Worm (Caenorhabditis elegans) whole organism, L4 larva: ENCODE results near the gene sma-3.
A peak's percentile ranks its signal among the peaks of the same experiment; 100 is the strongest.

Experiments
- F49E8.2 ChIP-seq: sonication (generic microtip); optimal IDR thresholded peaks from 2 replicates; lab custom pipeline; 2016; ENCODE audit warnings: missing compliant biosample characterization, mild to moderate bottlenecking, missing genetic modification characterization, borderline replicate concordance
- R02D3.7 ChIP-seq: fragments of 150-350 bp; sonication (generic microtip); optimal IDR thresholded peaks from 3 replicates; lab custom pipeline; 2014; ENCODE audit warnings: missing biosample characterization, missing genetic modification characterization
- T20F7.1 ChIP-seq: fragments of 200-800 bp; sonication (Bioruptor generic); optimal IDR thresholded peaks from 2 replicates; lab custom pipeline; 2018; ENCODE audit warnings: mild to moderate bottlenecking, missing genetic modification characterization, missing compliant biosample characterization
- Y5F2A.4 ChIP-seq: fragments of 200-800 bp; sonication (Bioruptor generic); optimal IDR thresholded peaks from 2 replicates; lab custom pipeline; 2018; ENCODE audit warnings: mild to moderate bottlenecking, missing genetic modification characterization, missing compliant biosample characterization
- Y75B8A.6 ChIP-seq: fragments of 200-800 bp; sonication (Bioruptor generic); IDR thresholded peaks from 2 replicates; pipeline ENCODE4 v1.3.6; 2022; ENCODE audit warnings: missing genetic modification reagents, missing genetic modification characterization, missing compliant biosample characterization
- ZK546.5 ChIP-seq, 2 experiments: sonication (generic microtip); optimal IDR thresholded peaks; 2 replicates each; lab custom pipeline; 2017; ENCODE audit warnings: missing biosample characterization in 2 of 2, missing genetic modification characterization in 2 of 2
- aha-1 ChIP-seq: fragments of 150-350 bp; peaks from one replicate; lab custom pipeline; 2014; ENCODE audit warnings: missing biosample characterization, missing genetic modification characterization
- aly-2 ChIP-seq: sonication (generic microtip); optimal IDR thresholded peaks from 2 replicates; lab custom pipeline; 2018; ENCODE audit warnings: missing biosample characterization, missing genetic modification characterization
- ama-1 ChIP-seq: fragments of 150-350 bp; optimal IDR thresholded peaks from 2 replicates; lab custom pipeline; 2014; ENCODE audit warnings: inconsistent platforms, mixed read lengths
- arid-1 ChIP-seq: fragments of 200-800 bp; sonication (Bioruptor generic); conservative IDR thresholded peaks from 2 replicates; pipeline ENCODE4 v1.3.6; 2022; ENCODE audit warnings: missing genetic modification reagents, missing genetic modification characterization, missing compliant biosample characterization
- ceh-20 ChIP-seq: fragments of 200-800 bp; sonication (Bioruptor generic); IDR thresholded peaks from 2 replicates; pipeline ENCODE4 v1.3.6; 2022; ENCODE audit warnings: missing genetic modification reagents, missing genetic modification characterization, missing compliant biosample characterization
- ces-1 ChIP-seq: fragments of 150-350 bp; sonication (generic microtip); optimal IDR thresholded peaks from 4 replicates; lab custom pipeline; 2014; ENCODE audit warnings: missing biosample characterization, missing genetic modification reagents, missing genetic modification characterization
- daf-12 ChIP-seq: fragments of 150-350 bp; optimal IDR thresholded peaks from 2 replicates; lab custom pipeline; 2014; ENCODE audit warnings: missing biosample characterization, missing genetic modification reagents, missing genetic modification characterization
- daf-16 ChIP-seq, 3 experiments: sonication (generic microtip); optimal IDR thresholded peaks; 2 replicates each; lab custom pipeline; 2016 to 2017; ENCODE audit warnings: missing genetic modification characterization in 3 of 3, missing genetic modification reagents in 3 of 3, mild to moderate bottlenecking in 2 of 3, missing compliant biosample characterization in 2 of 3, missing biosample characterization in 1 of 3, moderate library complexity in 1 of 3
- daf-19 ChIP-seq: fragments of 200-800 bp; sonication (Bioruptor generic); conservative IDR thresholded peaks from 2 replicates; pipeline ENCODE4 v1.3.6; 2022; ENCODE audit warnings: missing genetic modification characterization, missing compliant biosample characterization
- daf-8 ChIP-seq: fragments of 200-800 bp; sonication (Bioruptor generic); IDR thresholded peaks from 2 replicates; pipeline ENCODE4 v1.3.6; 2022; ENCODE audit warnings: missing genetic modification characterization, missing compliant biosample characterization
- dmd-6 ChIP-seq: fragments of 200-800 bp; sonication (Bioruptor generic); IDR thresholded peaks from 2 replicates; pipeline ENCODE4 v1.3.6; 2022; ENCODE audit warnings: missing genetic modification reagents, missing genetic modification characterization, missing compliant biosample characterization
- dmd-9 ChIP-seq: fragments of 200-800 bp; sonication (Bioruptor generic); IDR thresholded peaks from 2 replicates; pipeline ENCODE4 v1.3.6; 2022; ENCODE audit warnings: missing genetic modification reagents, missing genetic modification characterization, missing compliant biosample characterization
- dpl-1 ChIP-seq: fragments of 150-350 bp; optimal IDR thresholded peaks from 2 replicates; lab custom pipeline; 2014; ENCODE audit warnings: missing biosample characterization, missing genetic modification reagents, missing genetic modification characterization
- hmg-1.1 ChIP-seq: fragments of 200-800 bp; sonication (Bioruptor generic); IDR thresholded peaks from 2 replicates; pipeline ENCODE4 v1.3.6; 2022; ENCODE audit warnings: missing genetic modification reagents, missing genetic modification characterization, missing compliant biosample characterization
- lin-13 ChIP-seq: fragments of 150-350 bp; optimal IDR thresholded peaks from 2 replicates; lab custom pipeline; 2014; ENCODE audit warnings: missing biosample characterization, missing genetic modification reagents, missing genetic modification characterization
- lin-15B ChIP-seq: fragments of 150-350 bp; sonication (generic microtip); optimal IDR thresholded peaks from 3 replicates; lab custom pipeline; 2014; ENCODE audit warnings: missing biosample characterization, missing genetic modification characterization
- lin-38 ChIP-seq: fragments of 200-800 bp; sonication (Bioruptor generic); IDR thresholded peaks from 2 replicates; pipeline ENCODE4 v1.3.6; 2022; ENCODE audit warnings: missing genetic modification reagents, missing genetic modification characterization, missing compliant biosample characterization
- lsy-2 ChIP-seq, 2 experiments: fragments of 150-350 bp in 1 of 2; sonication (generic microtip) in 1 of 2; optimal IDR thresholded peaks; 2 replicates each; lab custom pipeline; 2014 to 2017; ENCODE audit warnings: missing biosample characterization in 2 of 2, missing genetic modification characterization in 2 of 2
- madf-9 ChIP-seq: fragments of 200-800 bp; sonication (Bioruptor generic); conservative IDR thresholded peaks from 2 replicates; pipeline ENCODE4 v1.3.6; 2022; ENCODE audit warnings: missing genetic modification reagents, missing genetic modification characterization, missing compliant biosample characterization
- mdt-29 ChIP-seq: fragments of 200-800 bp; sonication (Bioruptor generic); IDR thresholded peaks from 2 replicates; pipeline ENCODE4 v1.3.6; 2022; ENCODE audit warnings: missing genetic modification reagents, missing genetic modification characterization, missing compliant biosample characterization
- mep-1 ChIP-seq: fragments of 150-350 bp; sonication (generic microtip); optimal IDR thresholded peaks from 3 replicates; lab custom pipeline; 2014; ENCODE audit warnings: missing biosample characterization, missing genetic modification characterization
- mxl-2 ChIP-seq: fragments of 200-800 bp; sonication (Bioruptor generic); conservative IDR thresholded peaks from 2 replicates; pipeline ENCODE4 v1.3.6; 2022; ENCODE audit warnings: missing genetic modification reagents, missing genetic modification characterization, missing compliant biosample characterization
- nhr-102 ChIP-seq: sonication (generic microtip); optimal IDR thresholded peaks from 2 replicates; lab custom pipeline; 2016; ENCODE audit warnings: mild to moderate bottlenecking, missing genetic modification characterization, moderate library complexity, missing compliant biosample characterization
- nhr-11 ChIP-seq: fragments of 150-350 bp; optimal IDR thresholded peaks from 2 replicates; lab custom pipeline; 2014; ENCODE audit warnings: missing biosample characterization, missing genetic modification characterization
- nhr-237 ChIP-seq: sonication (generic microtip); optimal IDR thresholded peaks from 2 replicates; lab custom pipeline; 2017; ENCODE audit warnings: missing biosample characterization, missing genetic modification characterization
- nhr-25 ChIP-seq: sonication (generic microtip); optimal IDR thresholded peaks from 2 replicates; lab custom pipeline; 2017; ENCODE audit warnings: missing genetic modification characterization, mild to moderate bottlenecking, missing compliant biosample characterization, antibody characterized with exemption, moderate library complexity, borderline replicate concordance; ENCODE audit not compliant: insufficient read depth
- nhr-28 ChIP-seq: fragments of 150-350 bp; optimal IDR thresholded peaks from 2 replicates; lab custom pipeline; 2014; ENCODE audit warnings: missing biosample characterization, missing genetic modification characterization
- nhr-6 ChIP-seq: fragments of 150-350 bp; optimal IDR thresholded peaks from 2 replicates; lab custom pipeline; 2014; ENCODE audit warnings: missing biosample characterization, missing genetic modification characterization
- nhr-77 ChIP-seq: fragments of 150-350 bp; optimal IDR thresholded peaks from 2 replicates; lab custom pipeline; 2014; ENCODE audit warnings: missing biosample characterization, missing genetic modification characterization
- pha-4 ChIP-seq, 2 experiments: fragments of 150-350 bp in 1 of 2; fragments of 200-800 bp in 1 of 2; sonication (Bioruptor generic) in 1 of 2; IDR thresholded peaks in 1 of 2; optimal IDR thresholded peaks in 1 of 2; 2 replicates each; pipeline versions ENCODE4 v1.3.6 to Lab custom; 2014 to 2022; ENCODE audit warnings: missing genetic modification characterization in 2 of 2, missing genetic modification reagents in 2 of 2, missing biosample characterization in 1 of 2, missing compliant biosample characterization in 1 of 2
- pqm-1 ChIP-seq: sonication (generic microtip); optimal IDR thresholded peaks from 2 replicates; lab custom pipeline; 2017; ENCODE audit warnings: missing biosample characterization, missing genetic modification characterization
- tag-97 ChIP-seq: fragments of 200-800 bp; sonication (Bioruptor generic); IDR thresholded peaks from 2 replicates; pipeline ENCODE4 v1.3.6; 2022; ENCODE audit warnings: missing genetic modification characterization, missing compliant biosample characterization
- tra-1 ChIP-seq: fragments of 200-800 bp; sonication (Bioruptor generic); IDR thresholded peaks from 2 replicates; pipeline ENCODE4 v1.3.6; 2022; ENCODE audit warnings: missing genetic modification reagents, missing genetic modification characterization, missing compliant biosample characterization
- unc-130 ChIP-seq: sonication (generic microtip); optimal IDR thresholded peaks from 2 replicates; lab custom pipeline; 2016; ENCODE audit warnings: missing genetic modification reagents, missing genetic modification characterization, missing compliant biosample characterization
- unc-39 ChIP-seq: sonication (generic microtip); optimal IDR thresholded peaks from 2 replicates; lab custom pipeline; 2017; ENCODE audit warnings: missing biosample characterization, missing genetic modification characterization
- vab-7 ChIP-seq: fragments of 200-800 bp; sonication (Bioruptor generic); IDR thresholded peaks from 2 replicates; pipeline ENCODE4 v1.3.6; 2022; ENCODE audit warnings: missing genetic modification reagents, missing genetic modification characterization, missing compliant biosample characterization
- zfp-3 ChIP-seq: fragments of 200-800 bp; sonication (Bioruptor generic); conservative IDR thresholded peaks from 2 replicates; pipeline ENCODE4 v1.3.6; 2022; ENCODE audit warnings: missing genetic modification reagents, missing genetic modification characterization, missing compliant biosample characterization
- zip-2 ChIP-seq: fragments of 150-350 bp; optimal IDR thresholded peaks from 2 replicates; lab custom pipeline; 2014; ENCODE audit warnings: missing biosample characterization, missing genetic modification characterization
- ztf-11 ChIP-seq: fragments of 150-350 bp; optimal IDR thresholded peaks from 2 replicates; lab custom pipeline; 2014; ENCODE audit warnings: missing biosample characterization, missing genetic modification characterization

Gene sma-3

DNA sequence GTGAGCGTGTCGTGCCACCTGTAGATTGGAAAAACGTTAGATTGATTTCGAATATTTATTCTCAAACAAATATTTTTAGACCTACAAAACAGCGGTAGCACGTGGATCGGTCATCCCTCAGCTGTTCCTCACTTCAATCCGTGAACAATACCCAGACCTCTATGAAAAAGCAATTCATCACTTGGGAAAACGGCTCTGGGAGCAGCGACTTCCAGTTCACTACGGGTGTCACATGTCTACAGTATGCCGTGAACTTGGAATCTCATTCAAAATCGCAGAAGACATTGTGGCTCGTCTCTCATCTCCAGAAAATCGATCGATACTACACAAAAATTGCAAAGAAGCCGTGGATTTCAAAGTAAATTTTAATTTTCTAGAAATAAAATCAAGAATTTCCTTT lies 40.7 kb upstream of the sma-3 start:
- TF ChIP-seq nhr-28 (tag; lab: Kevin White, UChicago) = no peak
- TF ChIP-seq dmd-6 = peak; percentile 13; the same call in 1 of the 2 replicates
- no peak for TF ChIP-seq ZK546.5 (tag; optimal IDR thresholded peaks at IDR 0.05; lab: Kevin White, UChicago)

DNA sequence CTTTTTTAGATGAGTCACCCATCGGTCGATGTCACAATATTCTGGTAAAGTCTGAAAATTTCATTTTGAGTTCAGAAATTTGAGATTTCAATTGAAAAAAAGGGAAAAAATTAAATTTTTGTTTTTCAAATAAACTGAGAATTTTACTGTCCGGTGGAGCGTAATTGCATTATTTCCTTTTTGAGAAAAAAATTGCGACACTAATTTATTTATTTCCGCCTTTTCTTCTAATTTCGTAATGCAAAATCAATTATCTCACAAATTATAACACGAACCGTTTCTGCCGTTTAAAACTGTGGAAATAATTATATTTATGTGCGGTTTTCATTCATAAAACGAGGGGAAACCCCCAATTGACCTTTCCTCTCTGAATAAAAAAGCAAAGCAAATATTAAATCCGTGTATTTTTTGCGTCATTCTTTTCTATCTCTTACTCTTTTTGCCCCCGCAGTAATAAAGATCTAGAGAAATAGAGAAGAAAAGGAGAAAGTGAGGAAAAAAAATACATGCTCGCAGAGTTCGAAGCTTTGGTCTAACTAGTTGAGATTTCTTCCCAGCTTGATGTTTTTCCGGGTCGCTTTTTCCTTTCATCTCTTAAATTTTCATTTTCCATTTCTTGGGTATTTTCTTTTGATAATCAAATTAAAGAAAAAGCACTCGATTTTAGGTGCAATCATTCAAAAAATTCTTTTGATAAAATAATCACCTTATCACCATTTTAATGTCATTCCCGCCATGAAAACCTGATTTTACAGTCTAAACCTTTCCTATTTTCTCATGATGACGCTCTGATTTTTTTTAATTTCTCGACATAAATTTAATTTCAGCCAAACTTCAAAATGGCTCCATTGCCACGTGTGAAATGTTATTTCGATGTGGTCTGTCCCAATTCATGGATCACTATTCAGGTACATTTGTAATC lies 39.5 kb upstream of the sma-3 start, which contains the start of the genes brc-2 and T07E3.3:
Gene brc-2 (minus strand): TSS at position 51 of the 922 bp plus-strand sequence.
Gene T07E3.3 (plus strand): TSS at position 822 of the 922 bp plus-strand sequence.
- TF ChIP-seq lsy-2 (tag; optimal IDR thresholded peaks at IDR 0.05; lab: Kevin White, UChicago) = peak in 1 of 2 experiments; percentile 37
- no peak for TF ChIP-seq pha-4 (GFP tag; IDR thresholded peaks at IDR 0.05; lab: Robert Waterston, UW)
- TF ChIP-seq pha-4 (tag; optimal IDR thresholded peaks at IDR 0.05; lab: Kevin White, UChicago) = no peak
- peak; percentile 40; the same call in 1 of the 2 replicates for TF ChIP-seq dmd-6
- peak; percentile 74 for TF ChIP-seq aha-1 (tag; lab: Kevin White, UChicago)
- no peak for TF ChIP-seq nhr-6 (tag; lab: Kevin White, UChicago)
- no peak for TF ChIP-seq nhr-11
- peak; percentile 17 for TF ChIP-seq pqm-1 (tag; lab: Kevin White, UChicago)
- TF ChIP-seq dmd-9 (GFP tag; lab: Robert Waterston, UW) = no peak
- peak; percentile 61 for TF ChIP-seq lin-38

DNA sequence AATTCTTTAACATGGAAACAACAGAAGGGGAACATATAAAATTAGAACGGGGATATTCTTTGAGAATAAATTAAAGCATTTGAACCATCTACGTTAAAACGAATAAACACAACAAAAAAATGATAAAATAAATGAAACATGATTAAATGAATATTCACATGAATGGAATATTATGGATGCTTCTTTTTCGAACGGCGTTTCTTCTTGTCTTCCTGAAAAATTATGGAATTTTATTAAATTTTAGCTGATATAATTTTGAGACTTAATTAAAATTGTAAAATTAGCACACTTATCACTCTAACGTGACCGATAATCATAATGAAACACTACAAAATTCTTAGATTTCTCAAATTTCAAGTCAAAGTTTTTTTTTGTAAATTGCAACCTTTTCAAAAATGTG lies 36.8 kb upstream of the sma-3 start:
- TF ChIP-seq nhr-237 (no peak), ceh-20 (GFP tag; lab: Robert Waterston, UW) (no peak), nhr-77 (no peak), lin-15B (tag; lab: Kevin White, UChicago) (no peak), ama-1 (lab: Kevin White, UChicago) (no peak), tag-97 (GFP tag; lab: Robert Waterston, UW) (no peak), aha-1 (tag; lab: Kevin White, UChicago) (peak; percentile 4), zfp-3 (GFP tag; lab: Robert Waterston, UW) (0 out of 2 replicates have a peak, but pooled peaks have one; percentile 29), daf-8 (no peak), unc-130 (no peak), arid-1 (GFP tag; lab: Robert Waterston, UW) (peak; percentile 55; the same call in 1 of the 2 replicates), lin-13 (no peak), mdt-29 (GFP tag; lab: Robert Waterston, UW) (no peak), daf-12 (tag; lab: Kevin White, UChicago) (no peak), tra-1 (GFP tag; lab: Robert Waterston, UW) (no peak), hmg-1.1 (GFP tag; lab: Robert Waterston, UW) (no peak), mep-1 (tag; lab: Kevin White, UChicago) (peak; percentile 66), vab-7 (no peak), madf-9 (GFP tag; lab: Robert Waterston, UW) (no peak), dpl-1 (GFP tag; lab: Kevin White, UChicago) (no peak), ztf-11 (tag; lab: Kevin White, UChicago) (no peak), Y75B8A.6 (GFP tag; lab: Robert Waterston, UW) (no peak), ces-1 (GFP tag; lab: Kevin White, UChicago) (no peak), nhr-102 (tag; lab: Kevin White, UChicago) (no peak), Y5F2A.4 (GFP tag; lab: Kevin White, UChicago) (no peak), unc-39 (no peak), nhr-25 (tag; lab: Kevin White, UChicago) (no peak), mxl-2 (GFP tag; lab: Robert Waterston, UW) (no peak), daf-19 (GFP tag; lab: Robert Waterston, UW) (no peak), pqm-1 (tag; lab: Kevin White, UChicago) (no peak), T20F7.1 (peak; percentile 31), F49E8.2 (tag; lab: Kevin White, UChicago) (no peak), zip-2 (tag; lab: Kevin White, UChicago) (peak; percentile 22), daf-16 (GFP tag; optimal IDR thresholded peaks at IDR 0.05; lab: Kevin White, UChicago) (peak in 1 of 2 experiments; percentile 51), daf-16 (tag; optimal IDR thresholded peaks at IDR 0.05; lab: Kevin White, UChicago) (no peak), R02D3.7 (tag; lab: Kevin White, UChicago) (no peak), nhr-11 (no peak), aly-2 (tag; lab: Kevin White, UChicago) (no peak)
